Fruit fly (Drosophila melanogaster): ENCODE data around the gene dpr20.

DNA sequence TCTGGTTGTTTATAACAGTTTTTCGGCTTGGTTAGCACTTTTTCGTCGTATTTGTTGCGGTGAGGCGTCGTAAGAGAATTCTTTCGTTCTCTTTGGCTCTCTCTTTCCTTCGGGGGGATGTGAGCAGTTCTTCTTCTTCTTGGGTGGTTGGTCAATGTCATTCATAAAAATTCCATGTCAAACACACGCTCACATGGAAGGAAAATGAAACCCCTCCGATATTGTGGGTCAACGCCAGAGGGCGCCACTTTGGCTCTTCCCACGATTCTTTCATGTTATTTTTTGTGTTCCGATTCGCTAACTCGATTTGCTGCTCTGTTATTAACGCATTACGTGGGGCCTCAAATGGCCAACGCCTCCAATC, 25.8 kb upstream of the dpr20 start:
- TF ChIP-seq CG8478 (optimal IDR thresholded peaks at IDR 0.05), result no peak
- TF ChIP-seq CTCF (optimal IDR thresholded peaks at IDR 0.05), result peak; percentile 84 to 88

Measured in S2 (cell line).